Fruit fly (Drosophila melanogaster): ENCODE measurements around the gene CG32037.
A peak's percentile ranks its signal among the peaks of the same experiment; 100 is the strongest.

The CG32037 gene

dm6 chr3L:9441907-9442479 lies 50.0 kb downstream of the CG32037 start, which contains the start of the genes Bet3 and Nf-YA (continued):
- TF ChIP-seq chm (GFP tag; IDR thresholded peaks at IDR 0.05), result peak; percentile 53; the same call in 1 of the 2 replicates
- TF ChIP-seq dm (GFP tag; optimal IDR thresholded peaks at IDR 0.05), result no peak
- no peak for TF ChIP-seq CG1024 (GFP tag; IDR thresholded peaks at IDR 0.05)
- TF ChIP-seq psq (GFP tag; optimal IDR thresholded peaks at IDR 0.05), result no peak
- peak; percentile 20; the same call in 1 of the 2 replicates for TF ChIP-seq ato (GFP tag; IDR thresholded peaks at IDR 0.05; ENCODE audit: partially characterized antibody)
- peak; percentile 43 for TF ChIP-seq CG17612 (GFP tag; IDR thresholded peaks at IDR 0.05)
- no peak for TF ChIP-seq trh (GFP tag; optimal IDR thresholded peaks at IDR 0.05)
- TF ChIP-seq Dad (GFP tag; optimal IDR thresholded peaks at IDR 0.05), result peak; percentile 62
- TF ChIP-seq Kr (GFP tag; optimal IDR thresholded peaks at IDR 0.05), result no peak
- no peak for TF ChIP-seq CG1529 (GFP tag; optimal IDR thresholded peaks at IDR 0.05)
- no peak for TF ChIP-seq CG5245 (GFP tag; optimal IDR thresholded peaks at IDR 0.05)
- peak; percentile 87 for TF ChIP-seq Bgb (GFP tag; IDR thresholded peaks at IDR 0.05; ENCODE audit: partially characterized antibody)
- no peak for TF ChIP-seq CG6765 (GFP tag; optimal IDR thresholded peaks at IDR 0.05)
- peak; percentile 70 for TF ChIP-seq ken (GFP tag; IDR thresholded peaks at IDR 0.05)
- TF ChIP-seq CG13775 (GFP tag; optimal IDR thresholded peaks at IDR 0.05), result peak; percentile 49
- peak; percentile 94 for TF ChIP-seq Med (GFP tag)
- TF ChIP-seq jigr1 (GFP tag; IDR thresholded peaks at IDR 0.05), result peak; percentile 20; the same call in 1 of the 3 replicates
- TF ChIP-seq CG10543 (GFP tag; optimal IDR thresholded peaks at IDR 0.05), result peak; percentile 36
- peak; percentile 79 for TF ChIP-seq pzg (GFP tag; optimal IDR thresholded peaks at IDR 0.05)
- TF ChIP-seq CG13424 (tag; optimal IDR thresholded peaks at IDR 0.05), result peak; percentile 55
- TF ChIP-seq CG4360 (GFP tag; IDR thresholded peaks at IDR 0.05), result no peak
- TF ChIP-seq CG11696 (GFP tag; IDR thresholded peaks at IDR 0.05), result peak; percentile 40; the same call in 1 of the 2 replicates
- TF ChIP-seq CG12769 (tag; optimal IDR thresholded peaks at IDR 0.05), result peak; percentile 43
- TF ChIP-seq NfI (GFP tag; optimal IDR thresholded peaks at IDR 0.05), result peak; percentile 54
- TF ChIP-seq lov (optimal IDR thresholded peaks at IDR 0.05), result no peak
- 0 out of 3 replicates have a peak, but pooled peaks have one; percentile 24 for TF ChIP-seq lov (GFP tag; IDR thresholded peaks at IDR 0.05)
- peak; percentile 82 for TF ChIP-seq Scr (GFP tag; IDR thresholded peaks at IDR 0.05; ENCODE audit: partially characterized antibody)
- peak in 1 of 3 experiments; percentile 9 for TF ChIP-seq lola (GFP tag; optimal IDR thresholded peaks at IDR 0.05)
- TF ChIP-seq CG13894 (tag; optimal IDR thresholded peaks at IDR 0.05), result peak; percentile 66
- peak; percentile 42 for TF ChIP-seq Hmr (GFP tag; optimal IDR thresholded peaks at IDR 0.05)
- peak; percentile 38; the same call in 1 of the 2 replicates for TF ChIP-seq ttk (GFP tag; IDR thresholded peaks at IDR 0.05)
- TF ChIP-seq CG9797 (GFP tag; optimal IDR thresholded peaks at IDR 0.05), result peak; percentile 53
- TF ChIP-seq Ptx1 (GFP tag; IDR thresholded peaks at IDR 0.05), result peak; percentile 53; the same call in 1 of the 2 replicates
- TF ChIP-seq BEAF-32 (GFP tag; optimal IDR thresholded peaks at IDR 0.05), result peak; percentile 90
- no peak for TF ChIP-seq CG11398 (GFP tag; optimal IDR thresholded peaks at IDR 0.05)
- no peak for TF ChIP-seq Sox100B (GFP tag; optimal IDR thresholded peaks at IDR 0.05)
- peak; percentile 49; the same call in 1 of the 2 replicates for TF ChIP-seq CG14014 (GFP tag; IDR thresholded peaks at IDR 0.05)
- peak; percentile 68 for TF ChIP-seq nmo (GFP tag; optimal IDR thresholded peaks at IDR 0.05)
- peak; percentile 41 for TF ChIP-seq sug (tag; optimal IDR thresholded peaks at IDR 0.05)
- peak; percentile 68; the same call in 1 of the 2 replicates for TF ChIP-seq vvl (GFP tag; IDR thresholded peaks at IDR 0.05)
- no peak for TF ChIP-seq twi (tag; optimal IDR thresholded peaks at IDR 0.05)
- TF ChIP-seq CG15601 (tag; optimal IDR thresholded peaks at IDR 0.05), result peak; percentile 10
- TF ChIP-seq CG2678 (tag; optimal IDR thresholded peaks at IDR 0.05), result peak; percentile 44
- peak; percentile 70 for TF ChIP-seq CG14710 (tag; optimal IDR thresholded peaks at IDR 0.05)
- peak; percentile 3 for TF ChIP-seq CG3065 (GFP tag; optimal IDR thresholded peaks at IDR 0.05)
- TF ChIP-seq seq (GFP tag; IDR thresholded peaks at IDR 0.05), result no peak
- TF ChIP-seq tup (GFP tag; optimal IDR thresholded peaks at IDR 0.05), result no peak
- TF ChIP-seq CG13624 (GFP tag; optimal IDR thresholded peaks at IDR 0.05), result peak; percentile 71
- TF ChIP-seq unpg (GFP tag; optimal IDR thresholded peaks at IDR 0.05), result no peak

Data from whole organism, embryonic.